Worm (Caenorhabditis elegans) whole organism, L3 larva: ENCODE results near the gene D2085.7.

Experiments
- aly-2 ChIP-seq: fragments of 150-350 bp; optimal IDR thresholded peaks from 2 replicates; lab custom pipeline; 2014; ENCODE audit warnings: missing biosample characterization, missing genetic modification characterization
- ama-1 ChIP-seq: fragments of 150-350 bp; optimal IDR thresholded peaks from 2 replicates; lab custom pipeline; 2018
- ceh-16 ChIP-seq: sonication (generic microtip); optimal IDR thresholded peaks from 2 replicates; lab custom pipeline; 2017; ENCODE audit warnings: missing biosample characterization, missing genetic modification characterization
- ceh-28 ChIP-seq: fragments of 150-350 bp; optimal IDR thresholded peaks from 2 replicates; lab custom pipeline; 2014; ENCODE audit warnings: missing biosample characterization, missing genetic modification reagents, missing genetic modification characterization
- ceh-82 ChIP-seq: fragments of 150-350 bp; optimal IDR thresholded peaks from 2 replicates; lab custom pipeline; 2014; ENCODE audit warnings: missing biosample characterization, missing genetic modification characterization
- ceh-9 ChIP-seq: sonication (generic microtip); optimal IDR thresholded peaks from 2 replicates; lab custom pipeline; 2018; ENCODE audit warnings: missing biosample characterization, missing genetic modification characterization
- daf-12 ChIP-seq: fragments of 150-350 bp; optimal IDR thresholded peaks from 2 replicates; lab custom pipeline; 2014; ENCODE audit warnings: missing biosample characterization, missing genetic modification reagents, missing genetic modification characterization
- egl-27 ChIP-seq: sonication (generic microtip); optimal IDR thresholded peaks from 4 replicates; lab custom pipeline; 2017; ENCODE audit warnings: missing biosample characterization, missing genetic modification reagents, missing genetic modification characterization
- elt-1 ChIP-seq: fragments of 150-350 bp; optimal IDR thresholded peaks from 2 replicates; lab custom pipeline; 2014; ENCODE audit warnings: missing biosample characterization, missing genetic modification characterization
- elt-2 ChIP-seq: sonication (generic microtip); optimal IDR thresholded peaks from 2 replicates; lab custom pipeline; 2016; ENCODE audit warnings: missing genetic modification reagents, mild to moderate bottlenecking, missing genetic modification characterization, missing compliant biosample characterization
- elt-3 ChIP-seq, 3 experiments: fragments of 150-350 bp in 1 of 3; sonication (generic microtip) in 2 of 3; optimal IDR thresholded peaks; 2 replicates in 2 of 3; 4 replicates in 1 of 3; lab custom pipeline; 2014 to 2017; ENCODE audit warnings: missing biosample characterization in 3 of 3, missing genetic modification characterization in 3 of 3
- fkh-2 ChIP-seq: fragments of 150-350 bp; optimal IDR thresholded peaks from 2 replicates; lab custom pipeline; 2014; ENCODE audit warnings: missing biosample characterization, missing genetic modification reagents, missing genetic modification characterization
- fos-1 ChIP-seq: fragments of 150-350 bp; optimal IDR thresholded peaks from 2 replicates; lab custom pipeline; 2014; ENCODE audit warnings: missing biosample characterization, missing genetic modification characterization
- hmg-11 ChIP-seq: sonication (generic microtip); optimal IDR thresholded peaks from 2 replicates; lab custom pipeline; 2016; ENCODE audit warnings: missing genetic modification characterization, missing compliant biosample characterization
- jun-1 ChIP-seq: fragments of 150-350 bp; optimal IDR thresholded peaks from 2 replicates; lab custom pipeline; 2014; ENCODE audit warnings: missing biosample characterization, missing genetic modification reagents, missing genetic modification characterization
- lin-15B ChIP-seq: fragments of 150-350 bp; optimal IDR thresholded peaks from 2 replicates; lab custom pipeline; 2014; ENCODE audit warnings: missing biosample characterization, missing genetic modification characterization
- lin-39 ChIP-seq: fragments of 150-350 bp; optimal IDR thresholded peaks from 2 replicates; lab custom pipeline; 2018; ENCODE audit warnings: missing biosample characterization, missing genetic modification reagents, missing genetic modification characterization
- lsy-12 ChIP-seq: sonication (generic microtip); optimal IDR thresholded peaks from 2 replicates; lab custom pipeline; 2016; ENCODE audit warnings: mild to moderate bottlenecking, missing genetic modification characterization, missing compliant biosample characterization
- mdl-1 ChIP-seq: fragments of 150-350 bp; optimal IDR thresholded peaks from 2 replicates; lab custom pipeline; 2014; ENCODE audit warnings: missing biosample characterization, missing genetic modification characterization
- mml-1 ChIP-seq: fragments of 150-350 bp; sonication (generic microtip); optimal IDR thresholded peaks from 3 replicates; lab custom pipeline; 2014; ENCODE audit warnings: missing biosample characterization, missing genetic modification characterization
- nfya-1 ChIP-seq: sonication (generic microtip); optimal IDR thresholded peaks from 2 replicates; lab custom pipeline; 2017; ENCODE audit warnings: missing genetic modification characterization, mild to moderate bottlenecking, missing compliant biosample characterization, antibody characterized with exemption, moderate library complexity; ENCODE audit not compliant: insufficient read depth
- nhr-11 ChIP-seq: fragments of 150-350 bp; optimal IDR thresholded peaks from 2 replicates; lab custom pipeline; 2014; ENCODE audit warnings: missing biosample characterization, missing genetic modification characterization
- nhr-237 ChIP-seq: fragments of 150-350 bp; optimal IDR thresholded peaks from 2 replicates; lab custom pipeline; 2014; ENCODE audit warnings: missing biosample characterization, missing genetic modification characterization
- nhr-25 ChIP-seq: sonication (generic microtip); optimal IDR thresholded peaks from 2 replicates; lab custom pipeline; 2017; ENCODE audit warnings: missing biosample characterization, missing genetic modification characterization
- nhr-28 ChIP-seq: fragments of 150-350 bp; optimal IDR thresholded peaks from 2 replicates; lab custom pipeline; 2014; ENCODE audit warnings: missing biosample characterization, missing genetic modification characterization
- nhr-67 ChIP-seq: fragments of 150-350 bp; optimal IDR thresholded peaks from 2 replicates; lab custom pipeline; 2014; ENCODE audit warnings: missing biosample characterization, missing genetic modification characterization
- nhr-76 ChIP-seq: fragments of 150-350 bp; sonication (generic microtip); optimal IDR thresholded peaks from 5 replicates; lab custom pipeline; 2014; ENCODE audit warnings: missing biosample characterization, missing genetic modification characterization
- pha-4 ChIP-seq: fragments of 150-350 bp; optimal IDR thresholded peaks from 2 replicates; lab custom pipeline; 2014; ENCODE audit warnings: missing biosample characterization, missing genetic modification reagents, missing genetic modification characterization
- pqm-1 ChIP-seq: fragments of 150-350 bp; optimal IDR thresholded peaks from 2 replicates; lab custom pipeline; 2017; ENCODE audit warnings: missing biosample characterization, missing genetic modification characterization, inconsistent platforms
- sea-2 ChIP-seq: fragments of 150-350 bp; sonication (generic microtip); optimal IDR thresholded peaks from 4 replicates; lab custom pipeline; 2014; ENCODE audit warnings: missing biosample characterization, missing genetic modification reagents, missing genetic modification characterization
- skn-1 ChIP-seq: fragments of 150-350 bp; optimal IDR thresholded peaks from 2 replicates; lab custom pipeline; 2014; ENCODE audit warnings: missing biosample characterization, missing genetic modification characterization
- snpc-4 ChIP-seq: fragments of 150-350 bp; optimal IDR thresholded peaks from 2 replicates; lab custom pipeline; 2014; ENCODE audit warnings: missing biosample characterization, missing genetic modification characterization
- tbx-2 ChIP-seq: sonication (generic microtip); optimal IDR thresholded peaks from 2 replicates; lab custom pipeline; 2016; ENCODE audit warnings: mild to moderate bottlenecking, missing genetic modification characterization, missing compliant biosample characterization
- unc-39 ChIP-seq: sonication (generic microtip); optimal IDR thresholded peaks from 4 replicates; lab custom pipeline; 2017; ENCODE audit warnings: missing biosample characterization, missing genetic modification characterization
- unc-62 ChIP-seq: fragments of 150-350 bp; sonication (generic microtip); optimal IDR thresholded peaks from 4 replicates; lab custom pipeline; 2014; ENCODE audit warnings: missing biosample characterization, missing genetic modification reagents, missing genetic modification characterization
- zag-1 ChIP-seq: fragments of 150-350 bp; optimal IDR thresholded peaks from 2 replicates; lab custom pipeline; 2014; ENCODE audit warnings: missing biosample characterization, missing genetic modification characterization
- ztf-11 ChIP-seq: fragments of 150-350 bp; optimal IDR thresholded peaks from 2 replicates; lab custom pipeline; 2014; ENCODE audit warnings: missing biosample characterization, missing genetic modification characterization
- ztf-4 ChIP-seq: fragments of 150-350 bp; optimal IDR thresholded peaks from 2 replicates; lab custom pipeline; 2014; ENCODE audit warnings: missing biosample characterization, missing genetic modification characterization

The D2085.7 gene

DNA sequence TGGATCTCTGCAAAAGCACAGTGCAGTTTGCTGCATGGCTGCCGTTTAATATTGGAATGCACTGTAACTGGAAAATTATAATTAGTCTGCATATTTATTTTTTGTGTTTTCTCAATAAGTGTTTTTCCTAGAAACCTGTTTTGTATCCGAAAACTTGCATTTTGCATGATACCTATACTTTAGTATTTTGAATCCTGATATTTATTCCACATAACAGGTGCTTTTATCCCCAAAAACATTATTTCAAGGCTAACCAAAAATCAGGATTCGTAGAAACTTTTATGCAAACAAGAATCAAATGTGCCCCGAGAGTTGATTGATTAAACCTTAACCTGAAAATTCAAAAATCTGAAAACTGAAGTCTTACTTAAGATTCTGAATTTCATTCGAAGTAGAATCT lies 30.6 kb upstream of the D2085.7 start:
- TF ChIP-seq lsy-12 (tag; lab: Kevin White, UChicago) = no peak
- no peak for TF ChIP-seq pqm-1 (tag; lab: Kevin White, UChicago)
- TF ChIP-seq nhr-28 (tag; lab: Kevin White, UChicago) = no peak
- TF ChIP-seq ceh-82 (tag; lab: Kevin White, UChicago) = no peak
- no peak for TF ChIP-seq ceh-28 (tag; lab: Kevin White, UChicago)
- TF ChIP-seq mml-1 (tag; lab: Kevin White, UChicago) = no peak
- no peak for TF ChIP-seq ceh-16 (tag; lab: Kevin White, UChicago)
- no peak for TF ChIP-seq aly-2 (tag; lab: Kevin White, UChicago)
- no peak for TF ChIP-seq sea-2 (GFP tag; lab: Kevin White, UChicago)
- TF ChIP-seq fkh-2 = no peak
- TF ChIP-seq daf-12 (tag; lab: Kevin White, UChicago) = no peak
- TF ChIP-seq nhr-11 = no peak
- TF ChIP-seq zag-1 (tag; lab: Kevin White, UChicago) = no peak
- TF ChIP-seq ceh-9 (tag; lab: Kevin White, UChicago) = no peak
- TF ChIP-seq tbx-2 (tag; lab: Kevin White, UChicago) = no peak
- no peak for TF ChIP-seq unc-39
- no peak for TF ChIP-seq nhr-76 (tag; lab: Kevin White, UChicago)
- TF ChIP-seq egl-27 (tag; lab: Kevin White, UChicago) = no peak
- TF ChIP-seq jun-1 = no peak

DNA sequence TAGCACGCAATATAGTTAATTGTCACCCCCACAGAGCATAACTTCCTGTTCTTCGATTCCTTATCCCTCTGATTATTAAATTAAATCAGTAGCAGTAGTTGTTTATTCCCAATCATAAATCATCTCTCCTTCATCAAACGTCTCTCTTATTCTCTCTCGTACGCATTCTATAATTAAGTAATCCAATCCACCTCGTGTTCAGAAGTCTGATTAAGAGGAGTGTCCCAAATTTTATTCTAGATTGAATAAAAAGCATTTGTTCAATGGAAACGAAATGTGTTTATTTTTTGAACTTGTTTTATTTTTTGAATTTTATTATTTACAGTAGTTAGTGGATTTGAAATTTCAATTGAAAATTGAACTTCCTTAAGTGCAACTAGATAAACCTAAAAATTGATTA lies 29.9 kb upstream of the D2085.7 start:
- no peak for TF ChIP-seq elt-1 (tag; lab: Kevin White, UChicago)
- TF ChIP-seq daf-12 (tag; lab: Kevin White, UChicago) = no peak
- TF ChIP-seq nhr-25 (tag; lab: Kevin White, UChicago) = no peak
- TF ChIP-seq nfya-1 (tag; lab: Kevin White, UChicago) = no peak

ce11 chrII:8612470-8612869 lies 28.7 kb upstream of the D2085.7 start, which contains the start of gene T22C8.1:
T22C8.1 (plus strand) TSS chrII:8612770.
- TF ChIP-seq nhr-76 (tag; lab: Kevin White, UChicago) = no peak
- TF ChIP-seq nhr-67 (tag; lab: Kevin White, UChicago) = no peak
- no peak for TF ChIP-seq ama-1 (lab: Kevin White, UChicago)
- no peak for TF ChIP-seq pha-4
- no peak for TF ChIP-seq ceh-82 (tag; lab: Kevin White, UChicago)
- TF ChIP-seq ceh-9 (tag; lab: Kevin White, UChicago) = no peak
- TF ChIP-seq ztf-4 (tag; lab: Kevin White, UChicago) = no peak
- no peak for TF ChIP-seq daf-12 (tag; lab: Kevin White, UChicago)
- no peak for TF ChIP-seq elt-1 (tag; lab: Kevin White, UChicago)
- no peak for TF ChIP-seq lin-15B (tag; lab: Kevin White, UChicago)
- TF ChIP-seq fos-1 (tag; lab: Kevin White, UChicago) = no peak
- no peak for TF ChIP-seq jun-1
- TF ChIP-seq zag-1 (tag; lab: Kevin White, UChicago) = no peak
- TF ChIP-seq unc-62 (GFP tag; lab: Kevin White, UChicago) = no peak
- TF ChIP-seq nhr-237 (tag; lab: Kevin White, UChicago) = no peak
- no peak for TF ChIP-seq fkh-2
- TF ChIP-seq hmg-11 = no peak
- no peak for TF ChIP-seq mdl-1 (tag; lab: Kevin White, UChicago)
- no peak for TF ChIP-seq tbx-2 (tag; lab: Kevin White, UChicago)
- TF ChIP-seq ceh-16 (tag; lab: Kevin White, UChicago) = no peak

- TF ChIP-seq ceh-9 (tag; lab: Kevin White, UChicago) = no peak
- TF ChIP-seq egl-27 (tag; lab: Kevin White, UChicago) = no peak
- no peak for TF ChIP-seq unc-62 (GFP tag; lab: Kevin White, UChicago)
- TF ChIP-seq skn-1 = no peak
- no peak for TF ChIP-seq lin-39 (tag; lab: Kevin White, UChicago)
- no peak for TF ChIP-seq elt-3 (tag; optimal IDR thresholded peaks at IDR 0.05; lab: Kevin White, UChicago)
- no peak for TF ChIP-seq snpc-4 (tag; lab: Kevin White, UChicago)
- no peak for TF ChIP-seq hmg-11
- TF ChIP-seq ceh-28 (tag; lab: Kevin White, UChicago) = no peak
- no peak for TF ChIP-seq nhr-11
- TF ChIP-seq elt-2 (tag; lab: Kevin White, UChicago) = no peak
- TF ChIP-seq sea-2 (GFP tag; lab: Kevin White, UChicago) = no peak
- no peak for TF ChIP-seq nhr-28 (tag; lab: Kevin White, UChicago)
- TF ChIP-seq ztf-11 (tag; lab: Kevin White, UChicago) = no peak
- TF ChIP-seq lin-15B (tag; lab: Kevin White, UChicago) = no peak
- no peak for TF ChIP-seq mdl-1 (tag; lab: Kevin White, UChicago)
- no peak for TF ChIP-seq aly-2 (tag; lab: Kevin White, UChicago)
- TF ChIP-seq unc-39 = no peak
- no peak for TF ChIP-seq ceh-82 (tag; lab: Kevin White, UChicago)
These were observed 25.0 kb upstream of the D2085.7 start for ce11 chrII:8616155-8616554.
